Fruit fly (Drosophila melanogaster) whole organism, embryonic: ENCODE measurements around the gene kibra.

Source experiments
- CG10209 ChIP-seq: fragments of 200-800 bp; sonication (Bioruptor generic); optimal IDR thresholded peaks from 3 replicates; lab custom pipeline; 2017; ENCODE audit warnings: missing biosample characterization, mild to moderate bottlenecking, missing genetic modification characterization, missing genetic modification reagents
- CG10274 ChIP-seq: fragments of 200-800 bp; sonication (Bioruptor generic); optimal IDR thresholded peaks from 3 replicates; lab custom pipeline; 2017; ENCODE audit warnings: missing biosample characterization, mild to moderate bottlenecking, missing genetic modification characterization
- CG10321 ChIP-seq: fragments of 200-800 bp; sonication (Bioruptor generic); IDR thresholded peaks from 2 replicates; pipeline ENCODE4 v1.3.6; 2022; ENCODE audit warnings: missing biosample characterization, missing genetic modification characterization
- CG11696 ChIP-seq: fragments of 200-800 bp; sonication (Bioruptor generic); IDR thresholded peaks from 2 replicates; pipeline ENCODE4 v1.3.6; 2022; ENCODE audit warnings: missing biosample characterization, missing genetic modification characterization
- CG2120 ChIP-seq: fragments of 200-800 bp; sonication (Bioruptor generic); optimal IDR thresholded peaks from 3 replicates; lab custom pipeline; 2016; ENCODE audit warnings: missing biosample characterization, missing genetic modification characterization
- CG2875 ChIP-seq: fragments of 200-800 bp; sonication (Bioruptor generic); optimal IDR thresholded peaks from 2 replicates; lab custom pipeline; 2017; ENCODE audit warnings: missing biosample characterization, mild to moderate bottlenecking, missing genetic modification characterization, missing genetic modification reagents
- CG30403 ChIP-seq: fragments of 200-800 bp; sonication (Bioruptor generic); optimal IDR thresholded peaks from 3 replicates; lab custom pipeline; 2016; ENCODE audit warnings: missing biosample characterization, missing genetic modification characterization
- CG4730 ChIP-seq: fragments of 200-800 bp; sonication (Bioruptor generic); IDR thresholded peaks from 2 replicates; pipeline ENCODE4 v1.3.6; 2022; ENCODE audit warnings: missing biosample characterization, missing genetic modification characterization
- CG5180 ChIP-seq: fragments of 200-800 bp; sonication (Bioruptor generic); optimal IDR thresholded peaks from 3 replicates; lab custom pipeline; 2017; ENCODE audit warnings: missing biosample characterization, missing genetic modification characterization, mild to moderate bottlenecking, moderate library complexity, missing genetic modification reagents
- CG6254 ChIP-seq: fragments of 200-800 bp; sonication (Bioruptor generic); optimal IDR thresholded peaks from 3 replicates; lab custom pipeline; 2017; ENCODE audit warnings: mild to moderate bottlenecking, missing biosample characterization, missing genetic modification reagents, missing genetic modification characterization
- CG6854 ChIP-seq: fragments of 200-800 bp; sonication (Bioruptor generic); optimal IDR thresholded peaks from 3 replicates; lab custom pipeline; 2017; ENCODE audit warnings: missing biosample characterization, mild to moderate bottlenecking, missing genetic modification characterization
- CG7786 ChIP-seq: fragments of 200-800 bp; sonication (Bioruptor generic); optimal IDR thresholded peaks from 2 replicates; lab custom pipeline; 2016; ENCODE audit warnings: missing biosample characterization, missing genetic modification characterization
- CG7987 ChIP-seq: fragments of 200-800 bp; sonication (Bioruptor generic); optimal IDR thresholded peaks from 2 replicates; lab custom pipeline; 2018; ENCODE audit warnings: missing biosample characterization, mild to moderate bottlenecking, missing genetic modification characterization, moderate library complexity
- Deaf1 ChIP-seq: fragments of 200-800 bp; optimal IDR thresholded peaks from 3 replicates; lab custom pipeline; 2019; ENCODE audit warnings: missing biosample characterization, mild to moderate bottlenecking, missing genetic modification characterization, moderate library complexity
- Drgx ChIP-seq: fragments of 200-800 bp; sonication (Bioruptor generic); IDR thresholded peaks from 2 replicates; pipeline ENCODE4 v1.3.6; 2022; ENCODE audit warnings: missing biosample characterization, missing genetic modification characterization
- Ets65A ChIP-seq: fragments of 200-800 bp; sonication (Bioruptor generic); peaks from one replicate; lab custom pipeline; 2016; ENCODE audit warnings: missing biosample characterization, missing genetic modification characterization
- HLH3B ChIP-seq: fragments of 200-800 bp; sonication (Bioruptor generic); IDR thresholded peaks from 2 replicates; pipeline ENCODE4 v1.3.6; 2022; ENCODE audit warnings: missing biosample characterization, missing genetic modification characterization
- NC2β ChIP-seq: fragments of 200-800 bp; sonication (Bioruptor generic); optimal IDR thresholded peaks from 2 replicates; lab custom pipeline; 2016; ENCODE audit warnings: missing biosample characterization, missing genetic modification characterization
- NFAT ChIP-seq: fragments of 200-800 bp; sonication (Bioruptor generic); IDR thresholded peaks from 2 replicates; pipeline ENCODE4 v1.3.6; 2022; ENCODE audit warnings: missing biosample characterization, missing genetic modification characterization
- Nf-YB ChIP-seq: fragments of 200-800 bp; sonication (Bioruptor generic); optimal IDR thresholded peaks from 3 replicates; lab custom pipeline; 2019; ENCODE audit warnings: missing biosample characterization, mild to moderate bottlenecking, missing genetic modification characterization, moderate library complexity
- Ravus ChIP-seq: fragments of 200-800 bp; sonication (Bioruptor generic); IDR thresholded peaks from 2 replicates; pipeline ENCODE4 v1.3.6; 2022; ENCODE audit warnings: missing biosample characterization, missing genetic modification characterization
- Scr ChIP-seq: fragments of 200-800 bp; sonication (Bioruptor generic); IDR thresholded peaks from 2 replicates; pipeline ENCODE4 v1.3.6; 2022; ENCODE audit warnings: missing biosample characterization, missing genetic modification characterization; ENCODE audit not compliant: partially characterized antibody
- Stat92E ChIP-seq, 3 experiments: fragments of >200 bp in 2 of 3; fragments of 200-800 bp in 1 of 3; sonication (Bioruptor generic) in 1 of 3; optimal IDR thresholded peaks; 2 replicates each; lab custom pipeline; 2017 to 2019; ENCODE audit warnings: missing biosample characterization in 3 of 3, missing genetic modification characterization in 3 of 3, mild to moderate bottlenecking in 1 of 3, moderate library complexity in 1 of 3
- bsh ChIP-seq, 2 experiments: fragments of 200-800 bp; sonication (Bioruptor generic); optimal IDR thresholded peaks; 2 replicates each; lab custom pipeline; 2017 to 2018; ENCODE audit warnings: mild to moderate bottlenecking in 2 of 2, missing biosample characterization in 2 of 2, missing genetic modification characterization in 2 of 2, moderate library complexity in 1 of 2
- chinmo ChIP-seq: fragments of 200-800 bp; sonication (Bioruptor generic); IDR thresholded peaks from 4 replicates; pipeline ENCODE4 v1.3.6; 2022; ENCODE audit warnings: missing biosample characterization, missing genetic modification characterization; ENCODE audit not compliant: partially characterized antibody
- disco-r ChIP-seq: fragments of 200-800 bp; sonication (Bioruptor generic); optimal IDR thresholded peaks from 2 replicates; lab custom pipeline; 2016; ENCODE audit warnings: missing biosample characterization, missing genetic modification characterization
- fru ChIP-seq: fragments of >200 bp; optimal IDR thresholded peaks from 2 replicates; lab custom pipeline; 2017
- ftz-f1 ChIP-seq: fragments of 200-800 bp; sonication (Bioruptor generic); optimal IDR thresholded peaks from 2 replicates; lab custom pipeline; 2016; ENCODE audit warnings: missing biosample characterization, missing genetic modification characterization
- gsb-n ChIP-seq: fragments of 200-800 bp; sonication (Bioruptor generic); optimal IDR thresholded peaks from 3 replicates; lab custom pipeline; 2018; ENCODE audit warnings: missing biosample characterization, mild to moderate bottlenecking, missing genetic modification characterization
- lmd ChIP-seq: fragments of 200-800 bp; sonication (Bioruptor generic); IDR thresholded peaks from 2 replicates; pipeline ENCODE4 v1.3.6; 2022; ENCODE audit warnings: missing biosample characterization, missing genetic modification characterization
- nerfin-1 ChIP-seq: fragments of 200-800 bp; sonication (Bioruptor generic); optimal IDR thresholded peaks from 3 replicates; lab custom pipeline; 2019; ENCODE audit warnings: missing biosample characterization, mild to moderate bottlenecking, missing genetic modification characterization, moderate library complexity
- nom ChIP-seq: fragments of 200-800 bp; sonication (Bioruptor generic); optimal IDR thresholded peaks from 2 replicates; lab custom pipeline; 2017; ENCODE audit warnings: missing biosample characterization, missing genetic modification characterization, mild to moderate bottlenecking, moderate library complexity, missing genetic modification reagents
- onecut ChIP-seq: fragments of 200-800 bp; sonication (Bioruptor generic); IDR thresholded peaks from 2 replicates; pipeline ENCODE4 v1.3.6; 2022; ENCODE audit warnings: missing biosample characterization, missing genetic modification characterization
- pho ChIP-seq: fragments of 200-800 bp; sonication (Bioruptor generic); optimal IDR thresholded peaks from 2 replicates; lab custom pipeline; 2016; ENCODE audit warnings: missing biosample characterization, missing genetic modification characterization
- sens ChIP-seq: fragments of 200-800 bp; sonication (Bioruptor generic); peaks from one replicate; lab custom pipeline; 2016; ENCODE audit warnings: missing biosample characterization, missing genetic modification characterization
- tx ChIP-seq: fragments of 200-800 bp; sonication (Bioruptor generic); optimal IDR thresholded peaks from 2 replicates; lab custom pipeline; 2016; ENCODE audit warnings: missing biosample characterization, missing genetic modification characterization

kibra gene

DNA sequence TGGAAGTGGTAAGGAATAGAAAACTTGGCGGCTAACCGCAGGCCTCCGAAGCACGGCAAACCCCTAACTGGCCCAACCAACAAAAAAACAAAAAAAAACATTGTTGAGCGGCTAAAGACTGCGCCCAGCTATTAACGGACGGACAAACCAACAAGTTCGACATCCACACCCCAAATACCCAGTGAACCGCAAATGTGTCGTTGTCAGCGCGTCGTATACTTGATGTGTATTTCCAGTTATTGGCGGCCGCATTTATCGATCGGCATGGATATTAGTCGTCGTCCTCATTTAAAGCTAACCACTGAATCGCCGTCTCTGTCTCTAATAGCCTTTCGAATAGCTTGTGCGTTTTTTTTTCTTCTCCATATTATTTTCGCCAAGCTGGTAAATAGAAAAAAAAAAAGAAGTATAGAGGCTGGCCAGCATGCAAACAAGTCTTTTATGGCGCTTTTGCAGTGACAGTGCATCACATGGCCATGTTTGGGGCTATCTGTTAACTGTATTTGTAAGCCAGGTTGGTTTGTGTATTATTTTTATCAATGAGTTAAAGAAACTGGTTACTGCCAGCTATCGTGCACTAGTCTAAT, 42.5 kb upstream of the kibra start:
- peak; percentile 71 for TF ChIP-seq onecut (GFP tag; lab: Robert Waterston, UW)
- TF ChIP-seq CG4730 (GFP tag; lab: Robert Waterston, UW) = no peak
- TF ChIP-seq chinmo (GFP tag; lab: Robert Waterston, UW) = 0 out of 4 replicates have a peak, but pooled peaks have one; percentile 69
- TF ChIP-seq CG5180 (GFP tag; lab: Kevin White, UChicago) = peak; percentile 52
- no peak for TF ChIP-seq CG10274
- TF ChIP-seq CG7987 (GFP tag; lab: Kevin White, UChicago) = no peak
- no peak for TF ChIP-seq CG2120 (GFP tag; lab: Kevin White, UChicago)
- TF ChIP-seq lmd (GFP tag; lab: Robert Waterston, UW) = no peak
- TF ChIP-seq CG7786 = no peak
- no peak for TF ChIP-seq CG10321
- no peak for TF ChIP-seq CG6854 (GFP tag; lab: Kevin White, UChicago)
- no peak for TF ChIP-seq CG10209 (GFP tag; lab: Kevin White, UChicago)
- no peak for TF ChIP-seq CG11696 (GFP tag; lab: Robert Waterston, UW)
- no peak for TF ChIP-seq Deaf1 (tag; lab: Kevin White, UChicago)
- no peak for TF ChIP-seq Stat92E (GFP tag; optimal IDR thresholded peaks at IDR 0.05; lab: Kevin White, UChicago)
- TF ChIP-seq Ets65A (GFP tag; lab: Kevin White, UChicago) = peak; percentile 27
- TF ChIP-seq HLH3B = no peak

DNA sequence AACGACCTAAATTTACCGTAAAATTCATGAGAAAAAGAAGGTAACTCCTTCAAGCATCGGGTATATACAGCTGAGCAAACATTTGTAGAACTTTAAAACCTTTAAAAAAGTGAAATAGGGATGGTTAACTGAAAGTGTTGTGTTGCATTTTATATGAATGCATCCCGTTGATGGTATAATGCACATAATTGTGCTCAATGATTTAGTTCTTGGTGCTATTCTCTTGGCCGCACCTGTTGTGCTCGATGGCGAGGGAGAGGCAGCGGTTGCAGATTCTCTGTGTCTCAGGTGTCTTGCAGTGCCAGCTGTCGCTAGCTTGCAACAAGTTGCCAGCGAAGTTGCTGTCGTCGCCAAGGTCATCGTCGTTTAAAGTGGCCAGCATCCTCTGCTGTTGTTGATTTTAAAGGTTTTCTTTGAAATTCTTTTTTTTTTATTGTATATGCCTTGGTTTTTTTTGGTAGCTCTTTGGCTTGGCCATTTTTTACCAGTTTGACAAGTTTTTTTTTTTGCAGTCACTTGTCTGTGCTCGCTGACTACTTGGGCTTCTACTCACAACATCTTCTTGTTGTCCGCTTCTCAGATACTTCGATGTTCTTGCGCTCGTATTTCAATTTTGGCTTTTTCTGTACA, 41.4 kb upstream of the kibra start:
- TF ChIP-seq Nf-YB (GFP tag; lab: Kevin White, UChicago) (no peak), disco-r (no peak), chinmo (GFP tag; lab: Robert Waterston, UW) (0 out of 4 replicates have a peak, but pooled peaks have one; percentile 24), gsb-n (tag; lab: Kevin White, UChicago) (no peak), fru (lab: Kevin White, UChicago) (no peak), NFAT (no peak), CG2875 (GFP tag; lab: Kevin White, UChicago) (no peak), Scr (GFP tag; lab: Robert Waterston, UW) (no peak), CG30403 (no peak), bsh (GFP tag; optimal IDR thresholded peaks at IDR 0.05; lab: Kevin White, UChicago) (peak in 1 of 2 experiments; percentile 28), tx (GFP tag; lab: Kevin White, UChicago) (no peak), NC2β (GFP tag; lab: Kevin White, UChicago) (no peak), nom (GFP tag; lab: Kevin White, UChicago) (peak; percentile 87), Ravus (no peak), CG6254 (GFP tag; lab: Kevin White, UChicago) (no peak), CG7987 (GFP tag; lab: Kevin White, UChicago) (no peak), nerfin-1 (no peak), pho (GFP tag; lab: Kevin White, UChicago) (no peak), Drgx (GFP tag; lab: Robert Waterston, UW) (peak; percentile 80)

DNA sequence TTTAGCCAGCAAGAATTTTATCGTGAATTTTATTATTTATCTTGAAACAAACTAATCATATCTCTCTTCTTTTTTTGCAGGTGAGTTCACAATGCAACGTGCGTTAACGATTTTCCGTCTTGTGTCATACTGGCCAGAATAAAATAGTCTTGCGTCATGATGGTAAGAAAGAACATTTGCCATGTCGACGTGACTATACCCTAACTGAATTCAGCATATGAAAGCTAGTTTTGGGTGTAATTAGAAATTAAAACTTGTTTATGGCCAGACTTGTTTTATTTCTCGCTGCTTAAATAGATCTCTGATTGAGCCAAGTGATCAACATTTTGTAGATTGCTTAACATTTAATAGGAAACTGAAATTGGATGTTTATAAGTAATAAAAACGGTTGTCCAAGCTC, 40.1 kb upstream of the kibra start:
- no peak for TF ChIP-seq ftz-f1 (GFP tag; lab: Kevin White, UChicago)
- peak; percentile 36 for TF ChIP-seq sens
- TF ChIP-seq Ets65A (GFP tag; lab: Kevin White, UChicago) = peak; percentile 63
